Fruit fly (Drosophila melanogaster) whole organism, embryonic: ENCODE data around the gene rk.

ENCODE experiments used
- CG10431 ChIP-seq: fragments of 200-800 bp; sonication (Bioruptor generic); optimal IDR thresholded peaks from 3 replicates; lab custom pipeline; 2018; ENCODE audit warnings: missing biosample characterization, mild to moderate bottlenecking, missing genetic modification characterization
- CG10654 ChIP-seq: fragments of 200-800 bp; sonication (Bioruptor generic); optimal IDR thresholded peaks from 2 replicates; lab custom pipeline; 2016; ENCODE audit warnings: missing biosample characterization, missing genetic modification characterization
- CG15601 ChIP-seq: fragments of 200-800 bp; sonication (Bioruptor generic); optimal IDR thresholded peaks from 3 replicates; lab custom pipeline; 2019; ENCODE audit warnings: missing biosample characterization, mild to moderate bottlenecking, missing genetic modification characterization, moderate library complexity
- CG7556 ChIP-seq: fragments of 200-800 bp; sonication (Bioruptor generic); optimal IDR thresholded peaks from 2 replicates; lab custom pipeline; 2017; ENCODE audit warnings: missing biosample characterization, mild to moderate bottlenecking, missing genetic modification characterization
- CG8944 ChIP-seq: fragments of 200-800 bp; sonication (Bioruptor generic); optimal IDR thresholded peaks from 3 replicates; lab custom pipeline; 2016; ENCODE audit warnings: missing biosample characterization, missing genetic modification characterization
- Lhr ChIP-seq: fragments of 200-800 bp; sonication (Bioruptor generic); optimal IDR thresholded peaks from 3 replicates; lab custom pipeline; 2017; ENCODE audit warnings: mild to moderate bottlenecking, missing biosample characterization, missing genetic modification reagents, missing genetic modification characterization
- Sox102F ChIP-seq: fragments of 200-800 bp; sonication (Bioruptor generic); optimal IDR thresholded peaks from 2 replicates; lab custom pipeline; 2018; ENCODE audit warnings: missing biosample characterization, mild to moderate bottlenecking, missing genetic modification characterization, moderate library complexity
- az2 ChIP-seq: fragments of 200-800 bp; sonication (Bioruptor generic); optimal IDR thresholded peaks from 3 replicates; lab custom pipeline; 2016; ENCODE audit warnings: missing biosample characterization, missing genetic modification characterization
- dysf ChIP-seq: fragments of 200-800 bp; sonication (Bioruptor generic); IDR thresholded peaks from 3 replicates; pipeline ENCODE4 v1.3.6; 2022; ENCODE audit warnings: missing biosample characterization, missing genetic modification characterization

DNA sequence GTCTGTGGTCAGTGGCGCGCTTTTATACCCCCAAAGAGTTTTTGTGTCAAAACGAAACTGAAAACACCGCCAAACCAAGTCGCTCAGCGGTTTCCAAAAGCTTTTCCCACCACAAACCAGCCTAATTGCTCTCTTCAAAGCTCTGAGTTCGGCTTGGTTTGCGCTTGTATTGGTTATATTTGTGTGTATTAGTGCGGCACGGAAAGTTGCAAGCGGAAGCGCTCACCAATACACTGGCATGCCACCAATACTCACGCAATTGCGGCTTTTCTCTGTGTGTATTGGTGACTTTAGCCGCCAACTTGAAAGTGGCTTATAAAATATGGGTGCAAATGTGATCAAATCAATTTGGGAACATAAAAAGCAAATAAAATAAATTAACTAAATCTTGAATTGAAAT lies 53.6 kb downstream of the rk start, which contains the start of gene Vajk3:
- no peak for TF ChIP-seq az2 (GFP tag; lab: Kevin White, UChicago)
- no peak for TF ChIP-seq Lhr (GFP tag; lab: Kevin White, UChicago)
- TF ChIP-seq CG8944 (GFP tag; lab: Kevin White, UChicago), result no peak
- TF ChIP-seq dysf (GFP tag; lab: Robert Waterston, UW), result no peak
- no peak for TF ChIP-seq CG15601 (tag; lab: Kevin White, UChicago)
- TF ChIP-seq CG10431 (GFP tag; lab: Kevin White, UChicago), result no peak
- no peak for TF ChIP-seq Sox102F
- no peak for TF ChIP-seq CG10654 (GFP tag; lab: Kevin White, UChicago)
- TF ChIP-seq CG7556 (GFP tag; lab: Kevin White, UChicago), result no peak
